Fruit fly (Drosophila melanogaster): ENCODE results near the gene TfIIEalpha.

Gene TfIIEalpha

DNA sequence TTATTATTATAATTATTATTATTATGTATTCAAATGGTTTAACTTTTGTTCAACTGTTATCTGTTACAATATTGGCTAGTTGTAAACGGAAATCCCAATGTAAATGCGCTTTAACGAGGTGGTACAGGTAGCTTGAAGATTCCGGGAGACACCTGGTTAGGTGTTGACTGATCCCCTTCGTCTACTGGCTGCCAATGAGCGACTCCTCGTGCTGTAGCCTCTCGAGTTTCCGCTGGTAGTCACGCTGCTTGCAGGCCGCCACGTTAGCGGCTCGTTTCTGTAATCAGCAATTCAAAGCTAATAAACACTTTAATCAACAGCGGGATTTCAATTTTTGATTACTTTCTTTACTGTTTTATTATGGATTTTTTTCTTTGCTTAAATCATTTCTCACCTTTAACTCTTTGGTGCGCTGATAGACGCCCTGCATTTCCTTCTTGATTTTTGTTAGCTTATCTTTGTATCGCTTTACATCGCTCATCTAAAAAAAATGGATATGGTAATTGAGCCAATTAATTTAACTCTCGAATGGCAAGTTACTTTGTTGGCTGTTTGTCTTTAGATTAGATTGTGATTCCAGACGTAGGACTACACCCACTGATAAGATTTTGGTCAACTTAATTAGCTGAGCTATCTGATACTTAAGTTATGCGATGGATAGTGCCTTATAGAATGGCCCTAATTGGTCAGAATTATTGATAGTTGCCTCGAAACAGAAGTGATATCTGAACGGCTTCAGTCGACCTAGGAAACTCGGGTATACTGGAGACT is 8.2 kb downstream of the TfIIEalpha start (continued):
- TF ChIP-seq CG32772 (GFP tag; IDR thresholded peaks at IDR 0.05) (no peak), CG14441 (GFP tag; IDR thresholded peaks at IDR 0.05) (no peak), Nf-YA (GFP tag; IDR thresholded peaks at IDR 0.05) (no peak), CG3065 (GFP tag; optimal IDR thresholded peaks at IDR 0.05) (no peak), CG13296 (GFP tag; optimal IDR thresholded peaks at IDR 0.05) (peak; percentile 20), ham (GFP tag; IDR thresholded peaks at IDR 0.05) (no peak), stc (GFP tag; IDR thresholded peaks at IDR 0.05) (0 out of 2 replicates have a peak, but pooled peaks have one; percentile 12), zen2 (GFP tag; IDR thresholded peaks at IDR 0.05; ENCODE audit: partially characterized antibody) (no peak), exex (tag; optimal IDR thresholded peaks at IDR 0.05) (peak; percentile 98), sqz (GFP tag; optimal IDR thresholded peaks at IDR 0.05) (peak; percentile 33), org-1 (GFP tag; optimal IDR thresholded peaks at IDR 0.05) (no peak), CG18599 (GFP tag; optimal IDR thresholded peaks at IDR 0.05) (peak; percentile 40), Ptx1 (GFP tag; IDR thresholded peaks at IDR 0.05) (no peak), CG12104 (GFP tag; optimal IDR thresholded peaks at IDR 0.05) (no peak), CG8388 (GFP tag; optimal IDR thresholded peaks at IDR 0.05) (no peak), CG17829 (tag; optimal IDR thresholded peaks at IDR 0.05) (no peak), gce (GFP tag; IDR thresholded peaks at IDR 0.05) (no peak), MESR4 (GFP tag; optimal IDR thresholded peaks at IDR 0.05) (no peak), Rfx (GFP tag; IDR thresholded peaks at IDR 0.05) (no peak), HHEX (GFP tag; optimal IDR thresholded peaks at IDR 0.05) (no peak), CG2678 (tag; optimal IDR thresholded peaks at IDR 0.05) (peak; percentile 19), sug (tag; optimal IDR thresholded peaks at IDR 0.05) (peak; percentile 41)

DNA sequence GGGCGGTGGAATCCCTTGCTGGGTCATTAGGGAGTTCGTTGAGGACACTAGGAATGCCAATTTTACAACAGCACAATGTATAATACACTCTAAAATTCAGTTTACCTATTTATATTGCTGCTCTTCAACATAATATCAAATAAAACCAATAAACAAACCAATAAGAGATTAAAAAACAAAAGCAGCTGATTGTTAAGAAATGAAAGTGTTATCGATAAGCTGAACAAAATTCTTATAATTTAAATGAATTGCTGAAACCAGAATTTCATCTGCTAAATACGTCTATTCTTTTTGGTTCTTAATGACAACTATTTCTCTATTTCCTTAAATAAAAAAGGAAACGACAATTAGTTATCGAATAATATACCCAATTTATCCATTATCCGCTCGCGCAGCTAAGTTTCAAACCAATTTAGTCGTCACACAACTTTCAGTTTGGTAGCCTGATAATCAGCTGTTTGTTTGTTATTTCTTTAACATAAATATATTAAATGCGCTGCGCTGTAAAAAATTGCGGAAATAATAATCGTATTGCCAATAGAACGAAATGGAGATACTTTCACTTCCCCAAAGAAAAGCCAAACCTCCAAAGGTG is 9.5 kb downstream of the TfIIEalpha start, which contains the start of the genes Pldn and CG14135:
TSS of gene Pldn (minus strand) at position 197 of the 595 bp plus-strand sequence.
TSS of gene CG14135 (plus strand) at position 369 of the 595 bp plus-strand sequence.
- no peak for TF ChIP-seq bbx (GFP tag; IDR thresholded peaks at IDR 0.05; ENCODE audit: partially characterized antibody)
- no peak for TF ChIP-seq CG9727 (GFP tag; optimal IDR thresholded peaks at IDR 0.05)
- TF ChIP-seq HLH4C (GFP tag; IDR thresholded peaks at IDR 0.05; ENCODE audit: partially characterized antibody) = peak; percentile 53; the same call in 2 of the 3 replicates
- no peak for TF ChIP-seq CG8290 (GFP tag; optimal IDR thresholded peaks at IDR 0.05)
- peak in 1 of 2 experiments; percentile 3 for TF ChIP-seq CG8290 (tag; optimal IDR thresholded peaks at IDR 0.05)
- TF ChIP-seq Doc3 (GFP tag; IDR thresholded peaks at IDR 0.05; ENCODE audit: partially characterized antibody) = peak; percentile 47; the same call in 1 of the 3 replicates
- TF ChIP-seq CG13624 (GFP tag; optimal IDR thresholded peaks at IDR 0.05) = peak; percentile 89
- no peak for TF ChIP-seq Poxn (GFP tag; IDR thresholded peaks at IDR 0.05)
- no peak for TF ChIP-seq CG10274 (GFP tag; optimal IDR thresholded peaks at IDR 0.05)
- peak; percentile 66 for TF ChIP-seq Med (GFP tag)
- TF ChIP-seq CG34224 (GFP tag; IDR thresholded peaks at IDR 0.05; ENCODE audit: partially characterized antibody) = 0 out of 3 replicates have a peak, but pooled peaks have one; percentile 36
- no peak for TF ChIP-seq HLH54F (GFP tag; optimal IDR thresholded peaks at IDR 0.05)
- TF ChIP-seq HmgZ (tag; optimal IDR thresholded peaks at IDR 0.05) = peak; percentile 49
- no peak for TF ChIP-seq tna (GFP tag; IDR thresholded peaks at IDR 0.05; ENCODE audit: partially characterized antibody)
- TF ChIP-seq scrt (GFP tag; optimal IDR thresholded peaks at IDR 0.05) = peak; percentile 68
- peak; percentile 49 for TF ChIP-seq Scr (GFP tag; IDR thresholded peaks at IDR 0.05; ENCODE audit: partially characterized antibody)
- TF ChIP-seq vfl (GFP tag; optimal IDR thresholded peaks at IDR 0.05) = no peak
- TF ChIP-seq CHES-1-like (GFP tag; optimal IDR thresholded peaks at IDR 0.05) = peak; percentile 9
- peak; percentile 45 for TF ChIP-seq Sry-δ (GFP tag; optimal IDR thresholded peaks at IDR 0.05)
- no peak for TF ChIP-seq twi (tag; optimal IDR thresholded peaks at IDR 0.05)
- TF ChIP-seq Drgx (GFP tag; IDR thresholded peaks at IDR 0.05) = no peak
- TF ChIP-seq sr (GFP tag; IDR thresholded peaks at IDR 0.05) = no peak
- TF ChIP-seq lilli (GFP tag; optimal IDR thresholded peaks at IDR 0.05) = no peak
- TF ChIP-seq CG15514 (GFP tag; optimal IDR thresholded peaks at IDR 0.05) = peak; percentile 66
- TF ChIP-seq Dp (GFP tag; optimal IDR thresholded peaks at IDR 0.05) = peak; percentile 26
- no peak for TF ChIP-seq HmgD (GFP tag; optimal IDR thresholded peaks at IDR 0.05)
- TF ChIP-seq lbe (GFP tag; optimal IDR thresholded peaks at IDR 0.05) = peak; percentile 25

Measured in whole organism, embryonic.